Fruit fly (Drosophila melanogaster): ENCODE results near the gene Cmpk.
A peak's percentile ranks its signal among the peaks of the same experiment; 100 is the strongest.

Gene Cmpk

dm6 chr3R:26008892-26009539 is 46.2 kb downstream of the Cmpk start (continued):
- TF ChIP-seq nau (GFP tag; optimal IDR thresholded peaks at IDR 0.05) (peak; percentile 76), CG32532 (GFP tag; IDR thresholded peaks at IDR 0.05) (peak; percentile 87), CG9437 (GFP tag; optimal IDR thresholded peaks at IDR 0.05) (peak; percentile 83), scrt (GFP tag; optimal IDR thresholded peaks at IDR 0.05) (peak; percentile 84), bsh (GFP tag; optimal IDR thresholded peaks at IDR 0.05) (peak; percentile 93 to 95), CG1792 (GFP tag; optimal IDR thresholded peaks at IDR 0.05) (peak; percentile 70), Nf-YC (tag; optimal IDR thresholded peaks at IDR 0.05) (peak; percentile 72), ewg (GFP tag; optimal IDR thresholded peaks at IDR 0.05) (peak; percentile 80), CG15269 (tag; optimal IDR thresholded peaks at IDR 0.05) (peak; percentile 88), gro (GFP tag; optimal IDR thresholded peaks at IDR 0.05) (peak; percentile 66), nerfin-2 (GFP tag; IDR thresholded peaks at IDR 0.05; ENCODE audit: partially characterized antibody) (no peak), ash1 (GFP tag; optimal IDR thresholded peaks at IDR 0.05) (no peak), CG4360 (GFP tag; IDR thresholded peaks at IDR 0.05) (peak; percentile 66), CG2202 (tag; optimal IDR thresholded peaks at IDR 0.05) (peak; percentile 88), Med (GFP tag) (peak; percentile 98), dan (GFP tag; IDR thresholded peaks at IDR 0.05) (no peak), vnd (GFP tag; IDR thresholded peaks at IDR 0.05; ENCODE audit: partially characterized antibody) (no peak), Nf-YA (GFP tag; IDR thresholded peaks at IDR 0.05) (peak; percentile 60; the same call in 1 of the 2 replicates), bowl (GFP tag; IDR thresholded peaks at IDR 0.05) (peak; percentile 57; the same call in 1 of the 2 replicates), CG32772 (GFP tag; IDR thresholded peaks at IDR 0.05) (peak; percentile 85), jing (GFP tag; optimal IDR thresholded peaks at IDR 0.05) (peak; percentile 80), salm (tag; optimal IDR thresholded peaks at IDR 0.05) (peak; percentile 78), CG6272 (GFP tag; IDR thresholded peaks at IDR 0.05) (peak; percentile 81), CG6175 (GFP tag; IDR thresholded peaks at IDR 0.05) (peak; percentile 63; the same call in 1 of the 3 replicates), Oaz (GFP tag; IDR thresholded peaks at IDR 0.05) (peak; percentile 69), fru (optimal IDR thresholded peaks at IDR 0.05) (no peak), NK7.1 (GFP tag; optimal IDR thresholded peaks at IDR 0.05) (peak; percentile 80), Optix (GFP tag; IDR thresholded peaks at IDR 0.05) (peak; percentile 76), Bteb2 (GFP tag; optimal IDR thresholded peaks at IDR 0.05) (peak; percentile 76), Ets65A (GFP tag) (peak; percentile 97), gsb-n (tag; optimal IDR thresholded peaks at IDR 0.05) (peak; percentile 83), org-1 (GFP tag; optimal IDR thresholded peaks at IDR 0.05) (peak; percentile 77), Fer1 (GFP tag; optimal IDR thresholded peaks at IDR 0.05) (peak; percentile 88), CG12071 (GFP tag; optimal IDR thresholded peaks at IDR 0.05) (peak; percentile 87), Hsf (GFP tag; optimal IDR thresholded peaks at IDR 0.05) (peak; percentile 91), ab (GFP tag; optimal IDR thresholded peaks at IDR 0.05) (peak; percentile 46), Sry-β (GFP tag; optimal IDR thresholded peaks at IDR 0.05) (peak; percentile 81), danr (GFP tag; IDR thresholded peaks at IDR 0.05) (peak; percentile 72), dati (GFP tag; IDR thresholded peaks at IDR 0.05) (peak; percentile 71), CG12942 (GFP tag; optimal IDR thresholded peaks at IDR 0.05) (peak; percentile 83), CG14050 (GFP tag; IDR thresholded peaks at IDR 0.05) (peak; percentile 83), trem (tag; optimal IDR thresholded peaks at IDR 0.05) (peak; percentile 88), insv (GFP tag; optimal IDR thresholded peaks at IDR 0.05) (no peak), CG10147 (GFP tag; optimal IDR thresholded peaks at IDR 0.05) (peak; percentile 84), CG10543 (GFP tag; optimal IDR thresholded peaks at IDR 0.05) (no peak), CG17186 (GFP tag; optimal IDR thresholded peaks at IDR 0.05) (peak; percentile 42), kay (GFP tag; optimal IDR thresholded peaks at IDR 0.05) (peak; percentile 82), jumu (GFP tag; optimal IDR thresholded peaks at IDR 0.05) (peak; percentile 85), zfh2 (GFP tag; optimal IDR thresholded peaks at IDR 0.05) (peak; percentile 69), CG42726 (GFP tag; IDR thresholded peaks at IDR 0.05; ENCODE audit: partially characterized antibody) (no peak), dysf (GFP tag; IDR thresholded peaks at IDR 0.05) (peak; percentile 92)

All from whole organism, embryonic.